Fruit fly (Drosophila melanogaster) whole organism: ENCODE results near the gene 5-HT7.

Experiments
- CG8478 ChIP-seq: fragments of >200 bp; optimal IDR thresholded peaks from 2 replicates; lab custom pipeline; 2018; ENCODE audit warnings: inconsistent platforms
- Dll ChIP-seq: fragments of >200 bp; optimal IDR thresholded peaks from 2 replicates; lab custom pipeline; 2017
- EcR ChIP-seq, 2 experiments: fragments of >200 bp; optimal IDR thresholded peaks; 2 replicates each; lab custom pipeline; 2017; ENCODE audit warnings: missing biosample characterization in 2 of 2, missing genetic modification characterization in 2 of 2, missing genetic modification reagents in 2 of 2
- pan ChIP-seq: fragments of >200 bp; optimal IDR thresholded peaks from 2 replicates; lab custom pipeline; 2017
- psq ChIP-seq: fragments of >200 bp; optimal IDR thresholded peaks from 2 replicates; lab custom pipeline; 2017
- usp ChIP-seq: fragments of >200 bp; optimal IDR thresholded peaks from 2 replicates; lab custom pipeline; 2017; ENCODE audit warnings: missing biosample characterization, missing genetic modification characterization, mixed read lengths

- TF ChIP-seq psq (lab: Kevin White, UChicago) = no peak
- TF ChIP-seq EcR (GFP tag; optimal IDR thresholded peaks at IDR 0.05; lab: Kevin White, UChicago) = no peak
- TF ChIP-seq CG8478 (lab: Kevin White, UChicago) = no peak
- TF ChIP-seq usp (GFP tag; lab: Kevin White, UChicago) = no peak
- TF ChIP-seq pan = no peak
- TF ChIP-seq Dll (lab: Kevin White, UChicago) = no peak
These were observed 4.1 kb upstream of the 5-HT7 start for dm6 chr3R:31020762-31021161.
